Fruit fly (Drosophila melanogaster) whole organism, prepupa: ENCODE results near the gene HisRS.

Experiments used
- CG1621 ChIP-seq: fragments of 200-800 bp; sonication (Bioruptor generic); optimal IDR thresholded peaks from 3 replicates; lab custom pipeline; 2018; ENCODE audit warnings: missing biosample characterization, mild to moderate bottlenecking, missing genetic modification characterization
- CG16779 ChIP-seq: fragments of 200-800 bp; sonication (Bioruptor generic); optimal IDR thresholded peaks from 3 replicates; lab custom pipeline; 2017; ENCODE audit warnings: missing biosample characterization, mild to moderate bottlenecking, missing genetic modification characterization
- CG4318 ChIP-seq: fragments of 200-800 bp; sonication (Bioruptor generic); optimal IDR thresholded peaks from 3 replicates; lab custom pipeline; 2017; ENCODE audit warnings: missing biosample characterization, mild to moderate bottlenecking, missing genetic modification characterization
- Hr4 ChIP-seq: fragments of 200-800 bp; sonication (Bioruptor generic); optimal IDR thresholded peaks from 3 replicates; lab custom pipeline; 2016; ENCODE audit warnings: missing biosample characterization, missing genetic modification characterization

dm6 chrX:18506639-18507528 is 8.3 kb upstream of the HisRS start:
- TF ChIP-seq Hr4 (GFP tag; lab: Kevin White, UChicago) (peak; percentile 67), CG1621 (peak; percentile 56), CG16779 (peak; percentile 45), CG4318 (GFP tag; lab: Kevin White, UChicago) (no peak)
